Fruit fly (Drosophila melanogaster) whole organism, pupa: ENCODE results near the gene pit.

Experiments
- CG10348 ChIP-seq: fragments of 200-800 bp; sonication (Bioruptor generic); IDR thresholded peaks from 2 replicates; pipeline ENCODE4 v1.3.6; 2022; ENCODE audit warnings: missing biosample characterization, missing genetic modification characterization
- CG12605 ChIP-seq: fragments of 200-800 bp; sonication (Bioruptor generic); IDR thresholded peaks from 2 replicates; pipeline ENCODE4 v1.3.6; 2022; ENCODE audit warnings: missing biosample characterization, missing genetic modification characterization
- CG14655 ChIP-seq: fragments of 200-800 bp; sonication (Bioruptor generic); optimal IDR thresholded peaks from 3 replicates; lab custom pipeline; 2017; ENCODE audit warnings: mild to moderate bottlenecking, missing biosample characterization, missing genetic modification reagents, missing genetic modification characterization
- CG17806 ChIP-seq: fragments of 200-800 bp; sonication (Bioruptor generic); optimal IDR thresholded peaks from 2 replicates; lab custom pipeline; 2018; ENCODE audit warnings: missing biosample characterization, mild to moderate bottlenecking, missing genetic modification characterization, moderate library complexity
- CG4496 ChIP-seq: fragments of 200-800 bp; sonication (Bioruptor generic); IDR thresholded peaks from 3 replicates; pipeline ENCODE4 v1.3.6; 2022; ENCODE audit warnings: missing biosample characterization, missing genetic modification characterization
- CG9948 ChIP-seq: fragments of 200-800 bp; sonication (Bioruptor generic); optimal IDR thresholded peaks from 2 replicates; lab custom pipeline; 2018; ENCODE audit warnings: missing biosample characterization, mild to moderate bottlenecking, missing genetic modification characterization, moderate library complexity
- D1 ChIP-seq: fragments of 200-800 bp; sonication (Bioruptor generic); optimal IDR thresholded peaks from 2 replicates; lab custom pipeline; 2018; ENCODE audit warnings: missing biosample characterization, mild to moderate bottlenecking, missing genetic modification characterization, moderate library complexity
- EcR ChIP-seq: fragments of 200-800 bp; sonication (Bioruptor generic); optimal IDR thresholded peaks from 3 replicates; lab custom pipeline; 2019; ENCODE audit warnings: missing biosample characterization, missing genetic modification characterization, mild to moderate bottlenecking, moderate library complexity, missing genetic modification reagents
- Ets98B ChIP-seq: fragments of 200-800 bp; sonication (Bioruptor generic); IDR thresholded peaks from 2 replicates; pipeline ENCODE4 v1.3.6; 2022; ENCODE audit warnings: missing biosample characterization, missing genetic modification characterization
- Pif1A ChIP-seq: fragments of 200-800 bp; sonication (Bioruptor generic); optimal IDR thresholded peaks from 3 replicates; lab custom pipeline; 2016; ENCODE audit warnings: missing biosample characterization, missing genetic modification characterization
- fd96Ca ChIP-seq: fragments of 200-800 bp; sonication (Bioruptor generic); IDR thresholded peaks from 3 replicates; pipeline ENCODE4 v1.3.6; 2022; ENCODE audit warnings: missing biosample characterization, missing genetic modification characterization
- gl ChIP-seq: fragments of 200-800 bp; sonication (Bioruptor generic); optimal IDR thresholded peaks from 2 replicates; lab custom pipeline; 2018; ENCODE audit warnings: missing biosample characterization, mild to moderate bottlenecking, missing genetic modification characterization

DNA sequence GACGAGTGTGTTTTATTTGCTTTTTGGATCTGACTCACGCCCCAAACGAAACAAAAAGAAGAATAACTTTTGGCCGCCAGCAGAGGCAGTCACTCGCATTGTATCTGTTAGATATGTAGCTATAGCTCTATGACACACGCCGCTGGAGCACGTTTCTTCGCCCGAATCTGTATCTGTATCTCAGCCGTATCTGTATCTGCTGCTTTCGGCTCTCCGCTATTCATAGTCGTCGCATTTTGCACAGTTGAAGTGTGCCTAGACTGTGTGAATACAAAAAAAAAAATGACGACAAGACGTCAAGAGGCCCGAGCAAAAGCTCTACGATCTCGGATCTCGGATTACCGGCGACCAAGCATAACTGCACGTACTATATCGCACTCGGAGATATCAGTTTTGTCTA is 12.6 kb downstream of the pit start:
- no peak for TF ChIP-seq gl (tag; lab: Kevin White, UChicago)
- no peak for TF ChIP-seq Pif1A (GFP tag; lab: Kevin White, UChicago)
- TF ChIP-seq EcR (GFP tag; lab: Kevin White, UChicago), result no peak
- TF ChIP-seq CG4496 (GFP tag; lab: Robert Waterston, UW), result no peak
- no peak for TF ChIP-seq CG10348 (GFP tag; lab: Robert Waterston, UW)
- no peak for TF ChIP-seq CG12605 (GFP tag; lab: Robert Waterston, UW)
- TF ChIP-seq CG9948 (tag; lab: Kevin White, UChicago), result no peak
- TF ChIP-seq CG14655 (GFP tag; lab: Kevin White, UChicago), result no peak
- no peak for TF ChIP-seq D1 (tag; lab: Kevin White, UChicago)
- TF ChIP-seq CG17806 (tag; lab: Kevin White, UChicago), result no peak
- no peak for TF ChIP-seq Ets98B (GFP tag; lab: Robert Waterston, UW)
- no peak for TF ChIP-seq fd96Ca (GFP tag; lab: Robert Waterston, UW)
